Worm (Caenorhabditis elegans): ENCODE measurements around the gene K09F5.4.

The K09F5.4 gene

DNA sequence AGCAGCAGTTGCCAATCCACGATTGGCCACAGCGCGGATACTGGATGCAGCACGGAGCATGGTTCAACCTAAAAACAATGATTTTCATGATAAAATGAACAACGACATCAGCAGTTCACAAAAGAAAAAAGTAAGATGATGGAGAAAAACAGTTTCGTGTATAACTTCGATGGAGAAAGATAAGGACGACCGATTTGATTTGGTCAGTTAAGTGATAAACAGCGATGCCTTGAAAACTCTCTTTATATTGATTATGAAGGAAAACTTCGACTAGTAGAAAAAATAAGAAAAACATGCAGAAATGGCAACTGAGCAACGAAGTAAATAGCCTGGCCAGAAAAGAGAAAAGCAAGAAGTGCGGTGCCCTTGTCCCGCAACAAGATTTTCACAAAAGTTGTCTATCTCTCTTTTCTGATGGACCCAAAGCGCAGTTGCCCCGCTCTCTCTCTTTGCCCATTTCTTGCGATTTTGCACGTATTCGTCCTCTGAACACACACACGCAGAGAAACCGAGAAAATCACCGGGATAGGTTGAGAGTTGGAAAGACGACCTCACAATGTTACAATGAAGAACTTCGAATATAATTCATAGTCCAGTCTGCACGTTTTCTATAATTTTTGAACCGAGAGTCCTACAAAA, 49.5 kb downstream of the K09F5.4 start, which contains the start of gene pcca-1:
TSS of gene pcca-1 (minus strand) at position 68 of the 639 bp plus-strand sequence.
- TF ChIP-seq ztf-4 (tag; optimal IDR thresholded peaks at IDR 0.05) = no peak
- no peak for TF ChIP-seq nhr-6 (tag; optimal IDR thresholded peaks at IDR 0.05)
- no peak for TF ChIP-seq aly-2 (tag; optimal IDR thresholded peaks at IDR 0.05)
- no peak for TF ChIP-seq mab-5 (tag; optimal IDR thresholded peaks at IDR 0.05)
- no peak for TF ChIP-seq ztf-1 (GFP tag; conservative IDR thresholded peaks at IDR 0.05)
- TF ChIP-seq elt-1 (tag; optimal IDR thresholded peaks at IDR 0.05) = no peak
- no peak for TF ChIP-seq dmd-4 (tag; optimal IDR thresholded peaks at IDR 0.05)
- TF ChIP-seq nhr-23 (tag; optimal IDR thresholded peaks at IDR 0.05) = no peak
- no peak for TF ChIP-seq lsy-2 (tag; optimal IDR thresholded peaks at IDR 0.05)
- no peak for TF ChIP-seq Y55F3AM.14 (GFP tag; optimal IDR thresholded peaks at IDR 0.05)
- TF ChIP-seq skn-1 (tag; optimal IDR thresholded peaks at IDR 0.05) = no peak
- no peak for TF ChIP-seq ceh-82 (tag; optimal IDR thresholded peaks at IDR 0.05)
- TF ChIP-seq C34F6.9 (tag; optimal IDR thresholded peaks at IDR 0.05) = peak; percentile 43
- no peak for TF ChIP-seq nhr-25 (tag; optimal IDR thresholded peaks at IDR 0.05)
- no peak for TF ChIP-seq ceh-16 (tag; optimal IDR thresholded peaks at IDR 0.05)
- peak; percentile 49 for TF ChIP-seq nhr-129 (tag; optimal IDR thresholded peaks at IDR 0.05)
- TF ChIP-seq mbf-1 (tag; optimal IDR thresholded peaks at IDR 0.05) = no peak
- TF ChIP-seq F13H6.1 (tag; optimal IDR thresholded peaks at IDR 0.05) = peak; percentile 2
- TF ChIP-seq zag-1 (tag; optimal IDR thresholded peaks at IDR 0.05) = no peak
- no peak for TF ChIP-seq egl-27 (tag; optimal IDR thresholded peaks at IDR 0.05)
- TF ChIP-seq gmeb-1 (tag; optimal IDR thresholded peaks at IDR 0.05) = no peak
- TF ChIP-seq ama-1 (optimal IDR thresholded peaks at IDR 0.05) = peak; percentile 3
- peak; percentile 9 for TF ChIP-seq lin-13 (GFP tag; optimal IDR thresholded peaks at IDR 0.05)
- no peak for TF ChIP-seq nhr-77 (tag; optimal IDR thresholded peaks at IDR 0.05)
- no peak for TF ChIP-seq ztf-11 (tag; optimal IDR thresholded peaks at IDR 0.05)
- TF ChIP-seq blmp-1 (tag; optimal IDR thresholded peaks at IDR 0.05; ENCODE audit: insufficient read depth) = no peak
- TF ChIP-seq nhr-11 (tag; optimal IDR thresholded peaks at IDR 0.05) = no peak
